Worm (Caenorhabditis elegans) whole organism, L2 larva: Measurements from ENCODE around the gene T05H4.4.

ENCODE experiments used
- C34F6.9 ChIP-seq: fragments of 150-350 bp; optimal IDR thresholded peaks from 2 replicates; lab custom pipeline; 2014; ENCODE audit warnings: missing biosample characterization, missing genetic modification characterization
- F13H6.1 ChIP-seq: sonication (generic microtip); optimal IDR thresholded peaks from 2 replicates; lab custom pipeline; 2016; ENCODE audit warnings: missing genetic modification characterization, missing compliant biosample characterization
- R02D3.7 ChIP-seq: fragments of 150-350 bp; optimal IDR thresholded peaks from 2 replicates; lab custom pipeline; 2014; ENCODE audit warnings: missing biosample characterization, missing genetic modification characterization
- Y55F3AM.14 ChIP-seq: fragments of 200-800 bp; sonication (Bioruptor generic); optimal IDR thresholded peaks from 2 replicates; lab custom pipeline; 2018; ENCODE audit warnings: mild to moderate bottlenecking, missing genetic modification characterization, missing compliant biosample characterization
- ZK546.5 ChIP-seq: sonication (generic microtip); optimal IDR thresholded peaks from 2 replicates; lab custom pipeline; 2017; ENCODE audit warnings: missing biosample characterization, missing genetic modification characterization
- alr-1 ChIP-seq: fragments of 150-350 bp; optimal IDR thresholded peaks from 2 replicates; lab custom pipeline; 2014; ENCODE audit warnings: missing biosample characterization, missing genetic modification characterization
- aly-2 ChIP-seq: fragments of 150-350 bp; optimal IDR thresholded peaks from 2 replicates; lab custom pipeline; 2014; ENCODE audit warnings: missing biosample characterization, missing genetic modification characterization
- blmp-1 ChIP-seq: sonication (generic microtip); optimal IDR thresholded peaks from 2 replicates; lab custom pipeline; 2017; ENCODE audit warnings: missing genetic modification characterization, mild to moderate bottlenecking, missing compliant biosample characterization, antibody characterized with exemption, moderate library complexity; ENCODE audit not compliant: insufficient read depth
- ceh-16 ChIP-seq: fragments of 150-350 bp; optimal IDR thresholded peaks from 2 replicates; lab custom pipeline; 2014; ENCODE audit warnings: missing biosample characterization, missing genetic modification characterization
- ceh-82 ChIP-seq: fragments of 150-350 bp; optimal IDR thresholded peaks from 2 replicates; lab custom pipeline; 2014; ENCODE audit warnings: missing biosample characterization, missing genetic modification characterization
- crh-2 ChIP-seq: sonication (generic microtip); optimal IDR thresholded peaks from 2 replicates; lab custom pipeline; 2017; ENCODE audit warnings: missing biosample characterization, missing genetic modification characterization
- egl-27 ChIP-seq: sonication (generic microtip); optimal IDR thresholded peaks from 3 replicates; lab custom pipeline; 2017; ENCODE audit warnings: missing biosample characterization, missing genetic modification reagents, missing genetic modification characterization
- elt-1 ChIP-seq: fragments of 150-350 bp; optimal IDR thresholded peaks from 2 replicates; lab custom pipeline; 2014; ENCODE audit warnings: missing biosample characterization, missing genetic modification characterization
- fos-1 ChIP-seq: fragments of 150-350 bp; optimal IDR thresholded peaks from 2 replicates; lab custom pipeline; 2014; ENCODE audit warnings: missing biosample characterization, missing genetic modification characterization
- gmeb-1 ChIP-seq: fragments of 150-350 bp; optimal IDR thresholded peaks from 2 replicates; lab custom pipeline; 2014; ENCODE audit warnings: missing biosample characterization, missing genetic modification characterization
- lin-11 ChIP-seq: fragments of 150-350 bp; sonication (generic microtip); optimal IDR thresholded peaks from 2 replicates; lab custom pipeline; 2014; ENCODE audit warnings: missing biosample characterization, missing genetic modification characterization, inconsistent platforms, mixed read lengths
- lsy-2 ChIP-seq, 2 experiments: fragments of 150-350 bp in 1 of 2; sonication (generic microtip) in 1 of 2; optimal IDR thresholded peaks; 2 replicates each; lab custom pipeline; 2014 to 2017; ENCODE audit warnings: missing biosample characterization in 2 of 2, missing genetic modification characterization in 2 of 2
- mab-5 ChIP-seq: fragments of 150-350 bp; optimal IDR thresholded peaks from 2 replicates; lab custom pipeline; 2014; ENCODE audit warnings: missing biosample characterization, missing genetic modification characterization
- mbf-1 ChIP-seq: sonication (generic microtip); optimal IDR thresholded peaks from 2 replicates; lab custom pipeline; 2017; ENCODE audit warnings: missing biosample characterization, missing genetic modification characterization
- mdl-1 ChIP-seq, 2 experiments: fragments of 150-350 bp in 1 of 2; sonication (generic microtip) in 1 of 2; optimal IDR thresholded peaks; 2 replicates each; lab custom pipeline; 2017; ENCODE audit warnings: missing biosample characterization in 2 of 2, missing genetic modification characterization in 2 of 2
- nhr-11 ChIP-seq: fragments of 150-350 bp; optimal IDR thresholded peaks from 2 replicates; lab custom pipeline; 2014; ENCODE audit warnings: missing biosample characterization, missing genetic modification characterization
- nhr-12 ChIP-seq: fragments of 150-350 bp; optimal IDR thresholded peaks from 2 replicates; lab custom pipeline; 2014; ENCODE audit warnings: missing biosample characterization, missing genetic modification characterization
- nhr-129 ChIP-seq: fragments of 150-350 bp; optimal IDR thresholded peaks from 2 replicates; lab custom pipeline; 2014; ENCODE audit warnings: missing biosample characterization, missing genetic modification characterization
- nhr-23 ChIP-seq: fragments of 150-350 bp; optimal IDR thresholded peaks from 2 replicates; lab custom pipeline; 2014; ENCODE audit warnings: missing biosample characterization, missing genetic modification reagents, missing genetic modification characterization
- nhr-6 ChIP-seq: fragments of 150-350 bp; optimal IDR thresholded peaks from 2 replicates; lab custom pipeline; 2014; ENCODE audit warnings: missing biosample characterization, missing genetic modification characterization
- sem-4 ChIP-seq: fragments of 150-350 bp; optimal IDR thresholded peaks from 2 replicates; lab custom pipeline; 2014; ENCODE audit warnings: missing biosample characterization, missing genetic modification reagents, missing genetic modification characterization
- skn-1 ChIP-seq: sonication (generic microtip); optimal IDR thresholded peaks from 2 replicates; lab custom pipeline; 2017; ENCODE audit warnings: missing biosample characterization, missing genetic modification characterization
- sma-3 ChIP-seq: sonication (generic microtip); optimal IDR thresholded peaks from 2 replicates; lab custom pipeline; 2016; ENCODE audit warnings: missing genetic modification reagents, missing genetic modification characterization, missing compliant biosample characterization
- sma-9 ChIP-seq, 2 experiments: fragments of 150-350 bp in 1 of 2; sonication (generic microtip) in 1 of 2; optimal IDR thresholded peaks; 2 replicates each; lab custom pipeline; 2014 to 2016; ENCODE audit warnings: missing genetic modification characterization in 2 of 2, mild to moderate bottlenecking in 1 of 2, missing biosample characterization in 1 of 2, missing compliant biosample characterization in 1 of 2, missing genetic modification reagents in 1 of 2, moderate library complexity in 1 of 2
- unc-39 ChIP-seq: fragments of 150-350 bp; optimal IDR thresholded peaks from 2 replicates; lab custom pipeline; 2014; ENCODE audit warnings: missing biosample characterization, missing genetic modification characterization
- unc-55 ChIP-seq: fragments of 150-350 bp; sonication (generic microtip); optimal IDR thresholded peaks from 3 replicates; lab custom pipeline; 2014; ENCODE audit warnings: missing biosample characterization, missing genetic modification reagents, missing genetic modification characterization
- unc-62 ChIP-seq: fragments of 150-350 bp; optimal IDR thresholded peaks from 2 replicates; lab custom pipeline; 2014; ENCODE audit warnings: missing biosample characterization, missing genetic modification reagents, missing genetic modification characterization
- zag-1 ChIP-seq: fragments of 150-350 bp; optimal IDR thresholded peaks from 2 replicates; lab custom pipeline; 2014; ENCODE audit warnings: missing biosample characterization, missing genetic modification characterization
- ztf-1 ChIP-seq: fragments of 200-800 bp; sonication (Bioruptor generic); conservative IDR thresholded peaks from 2 replicates; pipeline ENCODE4 v1.3.6; 2022; ENCODE audit warnings: missing genetic modification characterization, missing compliant biosample characterization
- ztf-11 ChIP-seq: sonication (generic microtip); optimal IDR thresholded peaks from 2 replicates; lab custom pipeline; 2017; ENCODE audit warnings: missing biosample characterization, missing genetic modification characterization
- ztf-4 ChIP-seq: fragments of 150-350 bp; optimal IDR thresholded peaks from 2 replicates; lab custom pipeline; 2014; ENCODE audit warnings: missing biosample characterization, missing genetic modification characterization

The T05H4.4 gene

ce11 chrV:6464765-6465164 lies 26.1 kb downstream of the T05H4.4 start, which contains the start of gene unc-83:
Gene unc-83 (plus strand): TSS chrV:6465065.
- TF ChIP-seq C34F6.9 (tag; lab: Kevin White, UChicago) (no peak), alr-1 (tag; lab: Kevin White, UChicago) (no peak), sma-9 (GFP tag; optimal IDR thresholded peaks at IDR 0.05; lab: Kevin White, UChicago) (no peak), sma-9 (tag; optimal IDR thresholded peaks at IDR 0.05; lab: Kevin White, UChicago) (no peak), crh-2 (no peak), lin-11 (tag; lab: Kevin White, UChicago) (no peak), elt-1 (tag; lab: Kevin White, UChicago) (no peak), unc-62 (GFP tag; lab: Kevin White, UChicago) (no peak), mab-5 (tag; lab: Kevin White, UChicago) (no peak), nhr-129 (tag; lab: Kevin White, UChicago) (no peak), gmeb-1 (tag; lab: Kevin White, UChicago) (no peak), nhr-6 (no peak), skn-1 (tag; lab: Kevin White, UChicago) (no peak), blmp-1 (tag; lab: Kevin White, UChicago) (no peak), Y55F3AM.14 (no peak), egl-27 (no peak), ceh-16 (no peak), lsy-2 (tag; optimal IDR thresholded peaks at IDR 0.05; lab: Kevin White, UChicago) (no peak), unc-39 (tag; lab: Kevin White, UChicago) (no peak)

- TF ChIP-seq nhr-12 (tag; lab: Kevin White, UChicago) (no peak), mbf-1 (tag; lab: Kevin White, UChicago) (no peak), nhr-129 (tag; lab: Kevin White, UChicago) (peak; percentile 14), unc-39 (tag; lab: Kevin White, UChicago) (no peak), F13H6.1 (tag; lab: Kevin White, UChicago) (peak; percentile 2), ztf-11 (no peak), sma-9 (GFP tag; optimal IDR thresholded peaks at IDR 0.05; lab: Kevin White, UChicago) (peak; percentile 14), sma-9 (tag; optimal IDR thresholded peaks at IDR 0.05; lab: Kevin White, UChicago) (no peak), nhr-11 (no peak), blmp-1 (tag; lab: Kevin White, UChicago) (no peak)
Measured at ce11 chrV:6467676-6468075, 29.0 kb downstream of the T05H4.4 start.

ce11 chrV:6471208-6471607 lies 32.5 kb downstream of the T05H4.4 start:
- TF ChIP-seq mdl-1 (tag; optimal IDR thresholded peaks at IDR 0.05; lab: Kevin White, UChicago) (no peak), mab-5 (tag; lab: Kevin White, UChicago) (peak; percentile 13), zag-1 (tag; lab: Kevin White, UChicago) (no peak), nhr-11 (no peak), nhr-23 (tag; lab: Kevin White, UChicago) (no peak), unc-39 (tag; lab: Kevin White, UChicago) (no peak), unc-55 (peak; percentile 47), nhr-6 (no peak), crh-2 (no peak)

ce11 chrV:6476026-6476425 lies 37.3 kb downstream of the T05H4.4 start:
- no peak for TF ChIP-seq aly-2 (tag; lab: Kevin White, UChicago)
- TF ChIP-seq fos-1 (tag; lab: Kevin White, UChicago) = peak; percentile 89

- TF ChIP-seq F13H6.1 (tag; lab: Kevin White, UChicago) = no peak
- no peak for TF ChIP-seq nhr-11
- TF ChIP-seq unc-62 (GFP tag; lab: Kevin White, UChicago) = no peak
- no peak for TF ChIP-seq sem-4
- no peak for TF ChIP-seq sma-3 (GFP tag; lab: Kevin White, UChicago)
- TF ChIP-seq nhr-129 (tag; lab: Kevin White, UChicago) = no peak
- TF ChIP-seq ztf-4 (tag; lab: Kevin White, UChicago) = no peak
- TF ChIP-seq lin-11 (tag; lab: Kevin White, UChicago) = no peak
- TF ChIP-seq mdl-1 (tag; optimal IDR thresholded peaks at IDR 0.05; lab: Kevin White, UChicago) = no peak
- TF ChIP-seq ceh-82 (tag; lab: Kevin White, UChicago) = no peak
- TF ChIP-seq ztf-1 (GFP tag; lab: Robert Waterston, UW) = no peak
- no peak for TF ChIP-seq mab-5 (tag; lab: Kevin White, UChicago)
- TF ChIP-seq ZK546.5 (tag; lab: Kevin White, UChicago) = no peak
- no peak for TF ChIP-seq unc-39 (tag; lab: Kevin White, UChicago)
- no peak for TF ChIP-seq R02D3.7 (tag; lab: Kevin White, UChicago)
Measured at ce11 chrV:6485109-6485508, 46.4 kb downstream of the T05H4.4 start.
